Worm (Caenorhabditis elegans): Measurements from ENCODE around the gene sgca-1.
A peak's percentile ranks its signal among the peaks of the same experiment; 100 is the strongest.

sgca-1 gene

DNA sequence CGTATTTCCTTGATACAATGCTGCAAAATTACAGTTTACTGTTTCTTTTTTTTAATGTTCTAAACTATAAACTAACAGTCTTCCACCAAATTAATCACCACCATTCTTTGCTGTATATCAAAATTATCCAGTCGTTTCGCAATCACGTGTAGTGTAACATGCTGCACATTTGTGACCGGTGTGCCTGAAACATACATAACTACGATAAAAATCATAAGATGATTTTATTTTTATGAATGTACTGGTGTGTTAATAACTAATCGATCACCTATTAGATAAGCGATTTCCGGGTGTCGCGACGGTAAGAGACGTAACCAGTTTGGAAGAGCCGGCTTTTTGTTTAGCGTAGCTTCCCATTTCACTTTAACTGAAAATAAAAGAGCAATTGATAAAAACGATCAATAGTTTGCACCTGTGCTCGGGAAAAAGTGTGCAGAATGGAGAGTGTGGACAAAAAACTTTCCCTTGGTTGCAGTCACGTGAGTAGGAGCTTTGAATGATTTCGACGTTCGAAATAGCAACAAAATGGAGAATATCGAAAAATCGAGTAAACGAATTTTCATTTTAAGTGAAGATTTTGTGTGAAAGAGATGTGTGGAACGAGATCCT, at the start of gene sgca-1:
TSS of gene sgca-1 (minus strand) at position 584 of the 609 bp plus-strand sequence.
- TF ChIP-seq elt-2 (tag; optimal IDR thresholded peaks at IDR 0.05) (peak; percentile 15), ama-1 (optimal IDR thresholded peaks at IDR 0.05) (no peak), hlh-30 (tag; optimal IDR thresholded peaks at IDR 0.05; ENCODE audit: insufficient read depth) (peak; percentile 18)

DNA sequence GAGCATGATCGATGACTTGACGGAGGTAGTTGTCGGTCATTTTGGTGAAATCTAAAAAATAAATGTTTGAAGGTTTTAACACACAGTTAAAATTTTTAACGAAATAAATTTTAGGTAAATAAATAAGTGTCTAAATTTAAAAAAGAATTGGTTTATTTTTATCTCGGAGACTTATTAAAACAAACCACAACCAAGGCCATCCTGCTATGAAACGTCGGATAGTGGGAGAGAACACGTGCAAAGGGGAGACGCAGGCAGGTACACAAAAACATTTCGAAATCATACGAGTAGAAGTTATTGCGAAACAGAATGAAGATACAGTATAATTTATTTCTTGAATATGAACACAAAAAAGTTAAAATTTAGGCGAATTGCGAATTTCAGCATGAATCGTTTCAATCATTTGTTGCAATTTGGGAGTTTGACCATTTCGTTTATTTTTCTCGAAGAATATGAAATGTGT, 46.7 kb upstream of the sgca-1 start, which contains the start of gene F41B4.3:
TSS of gene F41B4.3 (minus strand) at position 51 of the 463 bp plus-strand sequence.
- TF ChIP-seq pag-3 (tag; optimal IDR thresholded peaks at IDR 0.05; ENCODE audit: borderline replicate concordance) (no peak), nhr-11 (tag; optimal IDR thresholded peaks at IDR 0.05) (no peak), fkh-10 (GFP tag; optimal IDR thresholded peaks at IDR 0.05) (no peak), ttx-3 (tag; optimal IDR thresholded peaks at IDR 0.05) (no peak), ref-2 (tag; optimal IDR thresholded peaks at IDR 0.05) (no peak), hlh-30 (tag; optimal IDR thresholded peaks at IDR 0.05; ENCODE audit: insufficient read depth) (no peak), elt-2 (tag; optimal IDR thresholded peaks at IDR 0.05) (no peak), unc-3 (GFP tag; conservative IDR thresholded peaks at IDR 0.05) (no peak), unc-3 (tag; optimal IDR thresholded peaks at IDR 0.05) (no peak), lin-11 (tag; optimal IDR thresholded peaks at IDR 0.05) (no peak), sox-4 (tag; optimal IDR thresholded peaks at IDR 0.05) (no peak), ceh-22 (tag; optimal IDR thresholded peaks at IDR 0.05) (no peak), hlh-6 (tag; optimal IDR thresholded peaks at IDR 0.05) (no peak)

DNA sequence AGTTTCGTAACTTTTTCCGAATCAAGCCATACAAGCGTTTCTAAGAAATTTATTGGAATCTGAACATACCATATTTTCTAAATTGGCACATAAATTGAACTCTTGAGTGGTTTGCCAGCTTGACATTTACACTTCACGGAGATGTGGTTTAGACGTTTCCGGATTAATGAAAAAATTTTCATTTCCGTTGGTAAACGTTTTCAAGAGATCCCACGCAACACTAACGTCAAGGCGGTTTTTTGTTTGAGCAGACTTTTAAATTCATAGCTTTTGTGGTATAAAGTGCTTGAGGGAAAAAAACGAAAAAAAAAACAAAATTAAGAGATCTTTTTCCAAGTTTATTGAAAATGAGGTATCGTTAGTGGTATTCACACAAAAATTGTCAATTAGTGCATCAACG, 45.8 kb upstream of the sgca-1 start, which contains the start of gene F41B4.2:
TSS of gene F41B4.2 (minus strand) at position 101 of the 400 bp plus-strand sequence.
- no peak for TF ChIP-seq ttx-3 (tag; optimal IDR thresholded peaks at IDR 0.05)
- no peak for TF ChIP-seq pqm-1 (tag; optimal IDR thresholded peaks at IDR 0.05)
- TF ChIP-seq ahr-1 (tag; optimal IDR thresholded peaks at IDR 0.05), result no peak
- TF ChIP-seq dve-1 (tag; optimal IDR thresholded peaks at IDR 0.05), result no peak
- no peak for TF ChIP-seq ceh-30 (tag; optimal IDR thresholded peaks at IDR 0.05)
- TF ChIP-seq pha-4 (tag; optimal IDR thresholded peaks at IDR 0.05), result no peak
- no peak for TF ChIP-seq nhr-11 (tag; optimal IDR thresholded peaks at IDR 0.05)
- TF ChIP-seq pax-1 (tag; optimal IDR thresholded peaks at IDR 0.05), result no peak
- no peak for TF ChIP-seq ceh-6 (GFP tag; optimal IDR thresholded peaks at IDR 0.05)
- no peak for TF ChIP-seq ama-1 (optimal IDR thresholded peaks at IDR 0.05)
- TF ChIP-seq T23F11.4 (GFP tag; optimal IDR thresholded peaks at IDR 0.05), result no peak
- TF ChIP-seq F13H6.1 (tag; optimal IDR thresholded peaks at IDR 0.05), result no peak
- TF ChIP-seq ceh-24 (tag; optimal IDR thresholded peaks at IDR 0.05), result no peak

DNA sequence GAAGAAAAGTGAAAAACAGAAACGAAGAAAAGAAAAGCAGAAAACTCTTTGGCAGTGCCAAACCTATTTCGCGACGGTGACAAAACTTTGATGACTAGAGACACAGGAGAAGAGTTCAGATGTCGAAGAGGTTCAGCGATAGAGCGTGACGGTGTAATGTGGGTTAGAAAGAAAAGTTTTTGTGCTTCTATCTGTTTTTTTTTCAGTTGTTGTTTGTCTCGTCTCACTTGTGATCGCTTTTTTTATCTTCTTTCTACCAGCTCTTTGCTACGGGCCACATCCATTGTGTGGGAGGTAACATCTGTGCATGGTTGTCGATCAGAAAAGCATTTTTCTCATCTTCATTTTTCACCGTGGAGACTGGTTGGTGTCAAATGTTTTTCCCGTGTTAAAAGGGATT, 36.5 kb upstream of the sgca-1 start, which contains the start of gene F41B4.1:
TSS of gene F41B4.1 (minus strand) at position 23 of the 400 bp plus-strand sequence.
- TF ChIP-seq ceh-18 (tag; optimal IDR thresholded peaks at IDR 0.05) (peak; percentile 50), T23F11.4 (GFP tag; optimal IDR thresholded peaks at IDR 0.05) (no peak), fax-1 (tag; optimal IDR thresholded peaks at IDR 0.05) (no peak)

DNA sequence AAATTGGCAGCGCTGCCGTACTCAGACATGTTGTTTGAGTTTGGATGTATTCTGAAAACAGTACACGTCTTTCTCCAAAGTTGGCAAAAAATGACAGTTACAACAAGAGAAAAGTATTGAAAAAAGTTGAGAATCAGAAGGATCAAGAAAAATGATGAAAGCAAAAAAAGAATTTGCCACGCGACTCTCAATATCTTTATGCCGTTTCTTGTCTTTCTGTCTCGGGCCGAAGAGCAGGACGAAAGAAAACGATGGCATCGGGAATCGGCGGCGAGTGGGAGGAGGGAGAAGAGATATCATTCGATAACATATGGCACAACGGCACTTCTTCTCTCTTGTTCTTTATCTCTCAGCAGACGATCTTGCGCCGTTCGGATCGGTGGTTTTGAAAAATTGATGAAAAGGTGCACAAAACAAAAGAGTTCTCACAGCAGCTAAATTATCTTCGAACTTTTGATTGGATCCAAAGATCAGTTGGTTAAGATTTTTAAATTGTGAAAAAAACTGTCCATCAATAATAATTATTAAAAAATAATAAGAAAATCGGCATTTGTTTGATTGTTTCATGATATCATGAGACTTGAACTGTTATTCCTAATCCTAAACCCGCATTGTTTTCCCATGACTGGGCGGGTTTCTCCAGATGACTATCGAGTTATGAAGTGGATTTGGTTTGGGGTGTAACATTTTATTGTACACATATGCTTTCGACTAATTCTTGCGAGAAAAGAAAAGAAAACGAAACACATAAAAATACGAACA, 34.1 kb upstream of the sgca-1 start, which contains the start of gene gei-15:
TSS of gene gei-15 (minus strand) at position 51 of the 762 bp plus-strand sequence.
- TF ChIP-seq K09A11.1 (tag; optimal IDR thresholded peaks at IDR 0.05; ENCODE audit: insufficient read depth) (no peak), ceh-18 (tag; optimal IDR thresholded peaks at IDR 0.05) (peak; percentile 7), npax-4 (tag; optimal IDR thresholded peaks at IDR 0.05) (no peak)

DNA sequence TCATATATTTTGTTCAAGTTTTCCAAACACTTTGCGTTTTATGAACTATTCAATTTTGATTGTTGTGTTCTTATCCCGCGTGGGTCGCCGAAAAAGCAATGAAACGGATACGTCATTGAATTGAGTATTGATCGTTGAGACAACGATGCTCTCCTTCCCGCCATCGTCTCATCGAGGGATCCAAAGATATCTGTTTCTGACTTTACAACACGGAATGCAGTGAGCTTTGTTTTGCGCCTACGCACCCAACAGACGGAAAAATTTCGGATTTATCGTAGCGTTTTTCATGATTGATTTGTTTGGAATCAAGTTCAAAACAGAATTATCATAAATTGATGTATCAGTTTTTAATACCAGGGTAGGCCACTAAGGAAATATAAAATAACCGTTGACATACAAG, 33.2 kb upstream of the sgca-1 start:
- no peak for TF ChIP-seq pha-2 (tag; optimal IDR thresholded peaks at IDR 0.05)
- TF ChIP-seq mec-3 (tag; optimal IDR thresholded peaks at IDR 0.05; ENCODE audit: borderline replicate concordance), result no peak
- no peak for TF ChIP-seq ceh-9 (tag; optimal IDR thresholded peaks at IDR 0.05)
- no peak for TF ChIP-seq pax-1 (tag; optimal IDR thresholded peaks at IDR 0.05)
- no peak for TF ChIP-seq eyg-1 (tag; optimal IDR thresholded peaks at IDR 0.05)
- no peak for TF ChIP-seq elt-2 (tag; optimal IDR thresholded peaks at IDR 0.05)
- no peak for TF ChIP-seq zip-5 (tag; optimal IDR thresholded peaks at IDR 0.05)
- TF ChIP-seq ceh-30 (tag; optimal IDR thresholded peaks at IDR 0.05), result no peak
- TF ChIP-seq ceh-6 (GFP tag; optimal IDR thresholded peaks at IDR 0.05), result no peak
- no peak for TF ChIP-seq hlh-13 (GFP tag; optimal IDR thresholded peaks at IDR 0.05)
- no peak for TF ChIP-seq pha-4 (tag; optimal IDR thresholded peaks at IDR 0.05)
- TF ChIP-seq fkh-6 (tag; optimal IDR thresholded peaks at IDR 0.05), result no peak
- TF ChIP-seq pqm-1 (tag; optimal IDR thresholded peaks at IDR 0.05), result no peak
- no peak for TF ChIP-seq sox-2 (GFP tag; IDR thresholded peaks at IDR 0.05)
- TF ChIP-seq hlh-30 (tag; optimal IDR thresholded peaks at IDR 0.05; ENCODE audit: insufficient read depth), result no peak
- no peak for TF ChIP-seq ceh-31 (tag; optimal IDR thresholded peaks at IDR 0.05)
- TF ChIP-seq hlh-15 (tag; optimal IDR thresholded peaks at IDR 0.05), result no peak

Measured in whole organism, late embryonic.